Fruit fly (Drosophila melanogaster) whole organism, prepupa: Measurements from ENCODE around the gene SMSr.

Source experiments
- Met ChIP-seq: fragments of 200-800 bp; sonication (Bioruptor generic); optimal IDR thresholded peaks from 3 replicates; lab custom pipeline; 2016; ENCODE audit warnings: missing biosample characterization, missing genetic modification characterization
- esn ChIP-seq: fragments of 200-800 bp; sonication (Bioruptor generic); optimal IDR thresholded peaks from 2 replicates; lab custom pipeline; 2016; ENCODE audit warnings: missing biosample characterization, mild to moderate bottlenecking, missing genetic modification characterization, moderate library complexity

DNA sequence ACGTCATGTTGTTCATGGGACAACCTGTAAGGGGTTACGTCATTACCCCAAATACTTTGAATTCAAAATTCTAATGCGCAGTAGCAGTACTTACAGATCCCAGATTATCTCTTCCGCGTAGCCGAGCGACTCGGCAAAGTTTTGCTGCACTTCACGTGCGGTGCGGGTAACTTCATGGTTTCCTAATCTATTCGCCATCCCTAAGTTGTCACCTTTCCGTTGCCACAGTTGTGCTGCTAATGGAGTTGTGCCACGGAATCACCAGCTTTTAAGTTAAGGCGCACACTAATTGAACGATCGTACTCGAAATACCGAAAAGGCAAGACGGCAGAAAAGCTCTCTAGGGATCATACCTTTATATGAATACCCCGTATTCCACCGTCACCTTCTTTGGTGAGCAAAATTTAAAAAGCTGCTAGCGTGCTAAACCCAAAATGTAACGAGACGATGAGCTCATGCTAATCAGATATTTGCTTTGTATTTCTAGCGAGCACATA lies 21.4 kb downstream of the SMSr start, which contains the start of gene pst:
- no peak for TF ChIP-seq esn
- no peak for TF ChIP-seq Met (GFP tag; lab: Kevin White, UChicago)
